Fruit fly (Drosophila melanogaster): ENCODE results near the gene CG3061.

The CG3061 gene

DNA sequence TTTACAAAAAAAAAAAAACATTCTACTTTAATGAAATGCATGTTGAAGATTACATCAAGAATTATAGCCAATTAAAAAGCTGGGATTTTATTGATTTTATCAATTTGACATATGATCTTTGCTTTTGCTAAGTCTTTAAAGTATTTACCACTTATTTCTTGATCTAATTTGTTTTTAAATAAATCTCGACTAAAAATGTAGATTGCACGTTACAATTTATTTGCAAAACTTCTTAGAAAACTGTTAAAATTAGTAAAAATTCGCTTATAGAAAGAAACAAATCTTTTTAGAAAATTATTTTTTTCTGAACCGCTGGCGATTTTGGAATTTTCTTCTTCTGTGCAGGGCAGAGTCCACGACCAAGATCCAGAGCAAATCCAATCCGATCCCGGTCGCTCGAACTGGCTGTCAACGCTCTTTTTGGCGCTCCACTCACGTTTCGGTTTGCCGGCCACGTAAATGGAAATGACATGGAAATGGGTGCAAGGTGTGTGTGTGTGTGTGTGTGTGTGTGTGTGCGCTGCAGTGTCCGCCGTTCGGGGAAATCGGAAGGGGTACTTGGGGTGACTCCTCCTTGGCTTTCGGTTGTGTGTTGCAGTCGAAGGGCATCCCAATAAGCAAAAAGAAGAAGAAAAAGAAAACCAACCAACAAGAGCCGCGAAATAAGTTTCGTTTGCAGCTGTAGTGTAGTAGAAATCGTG is 29.9 kb upstream of the CG3061 start (continued):
- peak; percentile 52 for TF ChIP-seq OdsH (GFP tag; optimal IDR thresholded peaks at IDR 0.05)
- no peak for TF ChIP-seq ss (GFP tag; optimal IDR thresholded peaks at IDR 0.05)
- TF ChIP-seq Hr38 (GFP tag; optimal IDR thresholded peaks at IDR 0.05), result no peak
- TF ChIP-seq CG3919 (GFP tag; optimal IDR thresholded peaks at IDR 0.05), result peak; percentile 63
- TF ChIP-seq achi (GFP tag; optimal IDR thresholded peaks at IDR 0.05), result peak; percentile 19
- peak; percentile 18 for TF ChIP-seq CG32006 (GFP tag; optimal IDR thresholded peaks at IDR 0.05)
- peak; percentile 45 for TF ChIP-seq Eip75B (GFP tag; optimal IDR thresholded peaks at IDR 0.05)
- no peak for TF ChIP-seq spab (GFP tag; optimal IDR thresholded peaks at IDR 0.05)
- TF ChIP-seq Lpt (GFP tag; optimal IDR thresholded peaks at IDR 0.05), result no peak
- TF ChIP-seq Blimp-1 (GFP tag; optimal IDR thresholded peaks at IDR 0.05), result no peak
- peak; percentile 34 for TF ChIP-seq CG8632 (GFP tag; optimal IDR thresholded peaks at IDR 0.05)
- TF ChIP-seq CG9139 (GFP tag; optimal IDR thresholded peaks at IDR 0.05), result no peak
- no peak for TF ChIP-seq fkh (GFP tag; optimal IDR thresholded peaks at IDR 0.05)
- TF ChIP-seq CG31627 (GFP tag; optimal IDR thresholded peaks at IDR 0.05), result peak; percentile 47
- no peak for TF ChIP-seq CG11294 (GFP tag; IDR thresholded peaks at IDR 0.05)
- no peak for TF ChIP-seq Eip93F (GFP tag; optimal IDR thresholded peaks at IDR 0.05)
- TF ChIP-seq fd59A (GFP tag; optimal IDR thresholded peaks at IDR 0.05), result no peak
- no peak for TF ChIP-seq CG4318 (GFP tag; optimal IDR thresholded peaks at IDR 0.05)
- no peak for TF ChIP-seq CG1621 (tag; optimal IDR thresholded peaks at IDR 0.05)
- no peak for TF ChIP-seq Ets96B (tag; optimal IDR thresholded peaks at IDR 0.05)
- TF ChIP-seq CG6808 (GFP tag; optimal IDR thresholded peaks at IDR 0.05), result peak; percentile 3

DNA sequence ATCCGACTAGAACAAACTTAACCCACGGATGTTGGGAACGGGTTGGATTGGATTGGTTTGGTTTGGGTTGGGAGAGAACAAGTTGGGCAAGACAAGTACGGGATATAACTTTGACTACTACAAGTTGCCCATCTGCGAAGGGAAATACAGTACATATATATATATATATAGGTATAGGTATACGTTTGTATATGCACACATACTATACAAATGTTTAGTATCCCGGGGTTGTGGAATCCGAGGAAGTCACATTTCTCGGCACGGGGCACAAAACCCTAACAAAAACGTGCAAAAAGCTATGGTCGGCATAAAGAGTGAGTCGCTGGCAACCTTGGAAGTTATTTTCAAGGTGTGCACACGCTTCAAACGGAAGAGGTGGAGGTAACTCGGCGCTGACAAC is 28.3 kb upstream of the CG3061 start:
- TF ChIP-seq Sox102F (GFP tag; optimal IDR thresholded peaks at IDR 0.05) (no peak), CG15336 (GFP tag; IDR thresholded peaks at IDR 0.05) (no peak), CG6163 (GFP tag; IDR thresholded peaks at IDR 0.05) (no peak), Eip78C (GFP tag) (peak; percentile 29), CG9139 (GFP tag; optimal IDR thresholded peaks at IDR 0.05) (no peak), Hr38 (GFP tag; optimal IDR thresholded peaks at IDR 0.05) (no peak), ss (GFP tag; optimal IDR thresholded peaks at IDR 0.05) (peak in 1 of 2 experiments; percentile 18), CG10631 (GFP tag; optimal IDR thresholded peaks at IDR 0.05) (no peak), CG11294 (GFP tag; IDR thresholded peaks at IDR 0.05) (no peak), CG7368 (GFP tag; optimal IDR thresholded peaks at IDR 0.05) (no peak), CG4318 (GFP tag; optimal IDR thresholded peaks at IDR 0.05) (no peak), Met (GFP tag; optimal IDR thresholded peaks at IDR 0.05) (no peak), topi (GFP tag; optimal IDR thresholded peaks at IDR 0.05) (no peak), Lpt (GFP tag; optimal IDR thresholded peaks at IDR 0.05) (no peak)

DNA sequence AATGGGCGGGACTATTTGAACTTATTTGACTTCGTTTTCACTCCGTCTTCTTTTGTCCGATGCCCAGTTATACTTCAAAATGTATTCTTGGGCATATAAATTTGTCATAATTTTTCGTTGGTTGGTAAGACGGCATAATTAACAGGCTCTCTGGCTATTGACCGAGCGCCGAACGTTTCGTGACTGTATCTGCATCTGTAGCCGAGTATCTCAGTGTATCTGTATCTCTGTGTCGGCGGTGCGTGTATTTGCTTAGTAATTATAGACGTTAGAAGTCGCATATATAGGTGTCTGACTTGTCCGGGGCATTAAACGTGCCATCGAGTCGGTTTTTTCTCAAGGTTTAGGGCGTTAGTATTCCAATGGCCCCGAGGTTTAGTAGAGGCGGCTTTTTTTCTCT is 27.0 kb upstream of the CG3061 start:
- TF ChIP-seq Lpt (GFP tag; optimal IDR thresholded peaks at IDR 0.05) (no peak), fkh (GFP tag; optimal IDR thresholded peaks at IDR 0.05) (peak; percentile 91)

DNA sequence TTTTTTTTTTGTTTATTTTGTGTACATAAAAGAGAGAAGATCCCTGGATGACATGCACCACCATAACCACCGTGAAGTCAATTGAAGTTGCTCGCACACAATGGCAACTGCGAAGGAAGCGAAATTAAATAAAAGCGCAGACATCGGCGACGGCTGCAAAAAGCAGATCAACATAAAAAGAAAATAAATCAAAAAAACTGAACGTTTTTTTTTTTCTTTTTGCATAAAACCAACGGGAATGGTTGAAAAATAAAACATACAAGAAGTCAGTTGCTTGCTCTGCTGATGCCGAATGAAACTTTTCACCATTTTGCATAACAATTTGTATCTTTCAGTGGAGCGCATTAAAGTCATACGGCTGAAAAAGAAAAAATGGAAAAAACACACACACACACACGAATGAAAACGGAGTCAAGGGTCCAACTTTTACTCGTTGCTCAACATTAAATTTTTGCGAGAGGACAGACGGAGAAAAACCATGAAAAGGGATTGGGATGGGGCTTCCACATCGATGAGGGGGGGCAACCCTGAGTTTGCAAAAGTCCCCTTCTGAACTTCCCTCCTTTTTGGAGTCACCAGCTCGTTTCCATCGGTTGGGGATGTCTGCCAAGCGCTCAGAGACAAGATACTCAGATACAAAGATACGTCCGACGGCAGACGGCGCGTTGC is 25.8 kb upstream of the CG3061 start:
- TF ChIP-seq svp (GFP tag), result peak; percentile 71
- peak; percentile 10 for TF ChIP-seq CG10631 (GFP tag; optimal IDR thresholded peaks at IDR 0.05)
- peak; percentile 65 for TF ChIP-seq CG3919 (GFP tag; optimal IDR thresholded peaks at IDR 0.05)
- TF ChIP-seq acj6 (GFP tag; optimal IDR thresholded peaks at IDR 0.05), result peak; percentile 70
- TF ChIP-seq CG6163 (GFP tag; IDR thresholded peaks at IDR 0.05), result peak; percentile 77; the same call in 2 of the 3 replicates
- no peak for TF ChIP-seq CG11294 (GFP tag; IDR thresholded peaks at IDR 0.05)
- no peak for TF ChIP-seq Eip93F (GFP tag; optimal IDR thresholded peaks at IDR 0.05)
- peak; percentile 67 for TF ChIP-seq CG3032 (tag; optimal IDR thresholded peaks at IDR 0.05)
- peak; percentile 72 for TF ChIP-seq Sox102F (GFP tag; optimal IDR thresholded peaks at IDR 0.05)
- TF ChIP-seq CG8632 (GFP tag; optimal IDR thresholded peaks at IDR 0.05), result peak; percentile 76
- TF ChIP-seq CG6808 (GFP tag; optimal IDR thresholded peaks at IDR 0.05), result peak; percentile 75
- peak; percentile 52 for TF ChIP-seq Hr4 (GFP tag; optimal IDR thresholded peaks at IDR 0.05)
- peak; percentile 61 for TF ChIP-seq CG10669 (GFP tag; optimal IDR thresholded peaks at IDR 0.05)
- TF ChIP-seq CG6792 (GFP tag; optimal IDR thresholded peaks at IDR 0.05), result peak; percentile 53
- TF ChIP-seq Sox15 (GFP tag; optimal IDR thresholded peaks at IDR 0.05), result peak; percentile 1
- peak; percentile 79 for TF ChIP-seq dsx (GFP tag; optimal IDR thresholded peaks at IDR 0.05; ENCODE audit: poor library complexity, severe bottlenecking)
- TF ChIP-seq Eip78C (GFP tag), result peak; percentile 93
- TF ChIP-seq CG11762 (GFP tag; optimal IDR thresholded peaks at IDR 0.05; ENCODE audit: insufficient read depth), result peak; percentile 50
- TF ChIP-seq CG34406 (GFP tag; optimal IDR thresholded peaks at IDR 0.05), result peak; percentile 73
- TF ChIP-seq pdm3 (GFP tag; optimal IDR thresholded peaks at IDR 0.05), result peak; percentile 67
- peak; percentile 81 to 88 for TF ChIP-seq ss (GFP tag; optimal IDR thresholded peaks at IDR 0.05)
- peak; percentile 75 for TF ChIP-seq Hr39 (GFP tag; optimal IDR thresholded peaks at IDR 0.05)
- peak; percentile 46 for TF ChIP-seq Smox (GFP tag; optimal IDR thresholded peaks at IDR 0.05)
- TF ChIP-seq Hr38 (GFP tag; optimal IDR thresholded peaks at IDR 0.05), result no peak
